Worm (Caenorhabditis elegans): ENCODE results near the gene F46G11.6.

DNA sequence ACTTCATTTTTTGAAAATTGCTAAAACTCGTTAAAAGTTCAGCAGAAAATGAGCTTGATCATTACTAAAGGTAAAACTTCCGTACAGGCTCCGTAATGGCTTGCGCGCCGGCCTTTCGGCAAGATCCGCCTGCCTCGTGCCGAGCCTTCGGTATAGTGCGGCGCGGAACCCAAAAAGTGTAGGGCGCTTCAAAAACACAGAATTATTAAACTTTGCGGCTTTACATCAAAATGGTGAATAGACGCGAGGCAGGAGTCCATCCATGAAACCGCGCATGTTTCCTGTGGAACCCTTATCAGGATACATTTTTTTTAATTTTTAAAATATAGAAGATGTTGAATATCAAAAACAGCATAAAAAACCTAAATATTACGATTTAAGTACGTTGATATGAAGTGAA is 33.2 kb upstream of the F46G11.6 start:
- TF ChIP-seq Y22D7AL.16 (tag; optimal IDR thresholded peaks at IDR 0.05) (no peak), ama-1 (optimal IDR thresholded peaks at IDR 0.05) (no peak), nhr-11 (tag; optimal IDR thresholded peaks at IDR 0.05) (no peak), tbx-2 (tag; optimal IDR thresholded peaks at IDR 0.05) (no peak), sox-2 (GFP tag; IDR thresholded peaks at IDR 0.05) (no peak), eyg-1 (tag; optimal IDR thresholded peaks at IDR 0.05) (no peak), nfya-1 (tag; optimal IDR thresholded peaks at IDR 0.05) (no peak), madf-2 (tag; optimal IDR thresholded peaks at IDR 0.05) (no peak), T23F11.4 (GFP tag; optimal IDR thresholded peaks at IDR 0.05) (no peak), pha-4 (tag; optimal IDR thresholded peaks at IDR 0.05) (no peak), elt-2 (tag; optimal IDR thresholded peaks at IDR 0.05) (no peak), dmd-4 (tag; optimal IDR thresholded peaks at IDR 0.05; ENCODE audit: borderline replicate concordance) (no peak)
